Fruit fly (Drosophila melanogaster) whole organism, prepupa: ENCODE measurements around the gene CG46523.

Experiments used
- CG4318 ChIP-seq: fragments of 200-800 bp; sonication (Bioruptor generic); optimal IDR thresholded peaks from 3 replicates; lab custom pipeline; 2017; ENCODE audit warnings: missing biosample characterization, mild to moderate bottlenecking, missing genetic modification characterization
- CG6808 ChIP-seq: fragments of 200-800 bp; sonication (Bioruptor generic); optimal IDR thresholded peaks from 3 replicates; lab custom pipeline; 2017; ENCODE audit warnings: missing biosample characterization, missing genetic modification characterization, mild to moderate bottlenecking, moderate library complexity, missing genetic modification reagents
- Eip78C ChIP-seq: fragments of 200-800 bp; sonication (Bioruptor generic); peaks from one replicate; lab custom pipeline; 2016; ENCODE audit warnings: missing biosample characterization, missing genetic modification characterization
- Gug ChIP-seq: fragments of 200-800 bp; sonication (Bioruptor generic); IDR thresholded peaks from 2 replicates; pipeline ENCODE4 v1.3.6; 2022; ENCODE audit warnings: missing biosample characterization, missing genetic modification characterization
- Lpt ChIP-seq: fragments of 200-800 bp; sonication (Bioruptor generic); optimal IDR thresholded peaks from 3 replicates; lab custom pipeline; 2016; ENCODE audit warnings: missing biosample characterization, missing genetic modification characterization
- Sox102F ChIP-seq: fragments of 200-800 bp; sonication (Bioruptor generic); optimal IDR thresholded peaks from 2 replicates; lab custom pipeline; 2016; ENCODE audit warnings: missing biosample characterization, mild to moderate bottlenecking, missing genetic modification characterization
- dsx ChIP-seq: fragments of 200-800 bp; optimal IDR thresholded peaks from 3 replicates; lab custom pipeline; 2019; ENCODE audit warnings: missing biosample characterization, mild to moderate bottlenecking, missing genetic modification characterization, moderate library complexity; ENCODE audit not compliant: poor library complexity, severe bottlenecking
- net ChIP-seq: fragments of 200-800 bp; sonication (Bioruptor generic); optimal IDR thresholded peaks from 3 replicates; lab custom pipeline; 2016; ENCODE audit warnings: missing biosample characterization, missing genetic modification characterization
- spab ChIP-seq: fragments of 200-800 bp; sonication (Bioruptor generic); optimal IDR thresholded peaks from 2 replicates; lab custom pipeline; 2017; ENCODE audit warnings: missing biosample characterization, mild to moderate bottlenecking, missing genetic modification characterization, missing genetic modification reagents

dm6 chr3L:1887929-1888529 lies 50.9 kb downstream of the CG46523 start:
- no peak for TF ChIP-seq Lpt (GFP tag; lab: Kevin White, UChicago)
- TF ChIP-seq net = no peak
- no peak for TF ChIP-seq CG6808 (GFP tag; lab: Kevin White, UChicago)
- peak; percentile 88 for TF ChIP-seq Eip78C (GFP tag; lab: Kevin White, UChicago)
- no peak for TF ChIP-seq spab (GFP tag; lab: Kevin White, UChicago)
- TF ChIP-seq Gug (GFP tag; lab: Robert Waterston, UW) = no peak
- TF ChIP-seq CG4318 (GFP tag; lab: Kevin White, UChicago) = no peak
- no peak for TF ChIP-seq dsx
- TF ChIP-seq Sox102F (GFP tag; lab: Kevin White, UChicago) = no peak
